Worm (Caenorhabditis elegans): ENCODE results near the gene F15H10.10.

The F15H10.10 gene

ce11 chrV:10404701-10405100, 12.1 kb downstream of the F15H10.10 start:
- no peak for TF ChIP-seq ceh-14 (tag; optimal IDR thresholded peaks at IDR 0.05)
- no peak for TF ChIP-seq ceh-19 (GFP tag; optimal IDR thresholded peaks at IDR 0.05)
- TF ChIP-seq hlh-6 (tag; optimal IDR thresholded peaks at IDR 0.05), result no peak
- no peak for TF ChIP-seq nhr-11 (tag; optimal IDR thresholded peaks at IDR 0.05)
- TF ChIP-seq lim-6 (tag; optimal IDR thresholded peaks at IDR 0.05), result no peak
- TF ChIP-seq hlh-30 (tag; optimal IDR thresholded peaks at IDR 0.05; ENCODE audit: insufficient read depth), result no peak

ce11 chrV:10402804-10403203, 14.0 kb downstream of the F15H10.10 start, which contains the start of gene F15H10.8:
Gene F15H10.8 (minus strand): TSS chrV:10402904.
- TF ChIP-seq fkh-10 (GFP tag; optimal IDR thresholded peaks at IDR 0.05) (no peak), ceh-48 (tag; optimal IDR thresholded peaks at IDR 0.05) (no peak), ceh-30 (tag; optimal IDR thresholded peaks at IDR 0.05) (no peak), sox-2 (GFP tag; IDR thresholded peaks at IDR 0.05) (no peak), C08G9.2 (tag; optimal IDR thresholded peaks at IDR 0.05) (no peak), ceh-9 (tag; optimal IDR thresholded peaks at IDR 0.05) (no peak), ceh-31 (tag; optimal IDR thresholded peaks at IDR 0.05) (no peak), gmeb-2 (tag; optimal IDR thresholded peaks at IDR 0.05) (no peak), ceh-6 (GFP tag; optimal IDR thresholded peaks at IDR 0.05) (no peak), hlh-30 (tag; optimal IDR thresholded peaks at IDR 0.05; ENCODE audit: insufficient read depth) (no peak), pqm-1 (tag; optimal IDR thresholded peaks at IDR 0.05) (no peak), rnt-1 (tag; optimal IDR thresholded peaks at IDR 0.05) (no peak), ceh-34 (tag; optimal IDR thresholded peaks at IDR 0.05) (no peak), ama-1 (optimal IDR thresholded peaks at IDR 0.05) (no peak)

- TF ChIP-seq elt-2 (tag; optimal IDR thresholded peaks at IDR 0.05) (peak; percentile 77), hlh-15 (tag; optimal IDR thresholded peaks at IDR 0.05) (no peak)
These were observed 17.5 kb downstream of the F15H10.10 start for ce11 chrV:10399290-10399689.

ce11 chrV:10398431-10398830, 18.4 kb downstream of the F15H10.10 start, which contains the start of gene ugt-2:
Gene ugt-2 (plus strand): TSS chrV:10398801.
- TF ChIP-seq nhr-11 (tag; optimal IDR thresholded peaks at IDR 0.05) (no peak), pax-1 (tag; optimal IDR thresholded peaks at IDR 0.05) (no peak), K09A11.1 (tag; optimal IDR thresholded peaks at IDR 0.05; ENCODE audit: insufficient read depth) (no peak), ceh-22 (tag; optimal IDR thresholded peaks at IDR 0.05) (no peak), hlh-6 (tag; optimal IDR thresholded peaks at IDR 0.05) (no peak), F13H6.1 (tag; optimal IDR thresholded peaks at IDR 0.05) (no peak), ceh-19 (GFP tag; optimal IDR thresholded peaks at IDR 0.05) (no peak), ceh-48 (tag; optimal IDR thresholded peaks at IDR 0.05) (no peak), ceh-31 (tag; optimal IDR thresholded peaks at IDR 0.05) (no peak), T23F11.4 (GFP tag; optimal IDR thresholded peaks at IDR 0.05) (no peak), ceh-2 (tag; optimal IDR thresholded peaks at IDR 0.05) (no peak), pag-3 (tag; optimal IDR thresholded peaks at IDR 0.05; ENCODE audit: borderline replicate concordance) (no peak), odd-2 (tag; optimal IDR thresholded peaks at IDR 0.05) (no peak), lin-11 (tag; optimal IDR thresholded peaks at IDR 0.05) (no peak), ceh-24 (tag; optimal IDR thresholded peaks at IDR 0.05) (no peak)

ce11 chrV:10395173-10395766, 21.6 kb downstream of the F15H10.10 start, which contains the start of the genes col-151 and ugt-1:
Gene col-151 (minus strand): TSS chrV:10395223.
Gene ugt-1 (plus strand): TSS chrV:10395663.
- TF ChIP-seq K02D7.2 (tag; optimal IDR thresholded peaks at IDR 0.05) (no peak), fax-1 (tag; optimal IDR thresholded peaks at IDR 0.05) (no peak), T23F11.4 (GFP tag; optimal IDR thresholded peaks at IDR 0.05) (no peak), ceh-30 (tag; optimal IDR thresholded peaks at IDR 0.05) (no peak), dmd-4 (tag; optimal IDR thresholded peaks at IDR 0.05; ENCODE audit: borderline replicate concordance) (no peak)
